Fruit fly (Drosophila melanogaster): ENCODE data around the gene CG33640.

Gene CG33640

DNA sequence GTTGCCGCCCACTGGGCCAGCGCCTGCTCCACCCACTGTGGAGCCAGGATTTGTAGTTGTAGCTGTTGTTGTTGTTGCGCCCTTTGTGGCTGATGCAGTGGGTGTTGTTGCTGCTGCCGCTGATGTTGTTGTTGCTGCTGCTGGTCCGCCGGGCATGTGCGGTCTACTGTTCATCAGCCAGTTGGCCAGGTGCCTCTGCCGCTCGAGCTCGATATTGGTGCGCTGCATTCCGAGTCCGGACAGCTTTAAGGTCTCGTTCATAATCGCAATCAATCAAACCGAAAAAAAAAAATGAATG, 14.7 kb upstream of the CG33640 start:
- TF ChIP-seq Dfd (GFP tag; optimal IDR thresholded peaks at IDR 0.05) (peak; percentile 42), CG9705 (GFP tag; optimal IDR thresholded peaks at IDR 0.05) (no peak), Dif (GFP tag; optimal IDR thresholded peaks at IDR 0.05; ENCODE audit: partially characterized antibody) (no peak), Mio (GFP tag; optimal IDR thresholded peaks at IDR 0.05) (no peak), Hr83 (GFP tag; optimal IDR thresholded peaks at IDR 0.05; ENCODE audit: poor library complexity, severe bottlenecking) (no peak), sage (GFP tag; optimal IDR thresholded peaks at IDR 0.05) (no peak), rgr (GFP tag; optimal IDR thresholded peaks at IDR 0.05) (no peak), brk (GFP tag; optimal IDR thresholded peaks at IDR 0.05) (no peak), Myc (optimal IDR thresholded peaks at IDR 0.05) (no peak)

DNA sequence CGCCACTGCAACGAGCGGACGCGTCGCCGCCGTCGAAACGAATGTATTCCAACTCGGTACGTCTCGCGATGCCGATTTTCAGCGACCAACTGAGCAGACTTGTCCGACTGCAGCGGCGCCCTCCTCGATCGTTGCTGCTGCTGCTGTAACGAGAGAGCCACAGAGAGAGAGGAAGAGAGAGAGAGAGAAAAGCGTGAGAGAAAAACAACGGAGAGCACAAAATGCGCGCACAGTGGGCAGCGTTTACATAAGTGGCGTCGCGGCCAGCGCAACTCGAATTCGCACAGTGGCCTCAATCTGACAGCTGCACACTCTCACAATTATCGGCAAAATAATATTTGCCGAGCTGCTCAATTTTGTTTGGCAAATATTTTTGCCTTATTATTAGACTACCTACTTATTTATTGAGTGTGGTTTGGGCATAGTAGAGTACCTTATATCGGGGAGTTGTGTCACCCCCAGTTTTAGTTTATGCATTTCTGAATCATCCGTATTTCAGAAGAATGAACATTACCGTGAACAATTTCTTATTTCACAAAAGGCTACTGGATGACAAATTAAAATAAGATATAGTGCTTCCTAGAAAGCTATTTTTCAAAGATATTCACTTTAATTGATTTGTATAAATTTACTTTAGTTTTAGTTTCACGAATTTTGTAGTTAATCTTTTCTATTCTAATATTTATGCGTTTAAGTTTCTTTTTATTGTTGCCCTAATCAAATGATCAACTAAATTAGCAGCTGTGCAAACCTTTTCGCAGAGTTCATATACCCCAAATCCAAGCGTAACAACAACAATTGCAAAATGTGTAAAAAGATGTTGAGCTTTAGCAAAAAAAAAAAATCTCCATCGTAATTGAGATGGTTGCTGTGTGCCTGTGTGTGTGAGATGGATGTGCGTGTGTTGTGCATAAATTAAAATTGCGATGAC, 14.0 kb upstream of the CG33640 start:
- TF ChIP-seq dl (GFP tag; optimal IDR thresholded peaks at IDR 0.05; ENCODE audit: insufficient read depth in 1 of 2, partially characterized antibody in 2 of 2) (peak; percentile 98 to 99), Hr78 (GFP tag; optimal IDR thresholded peaks at IDR 0.05) (no peak), CrebA (GFP tag; optimal IDR thresholded peaks at IDR 0.05; ENCODE audit: borderline replicate concordance) (peak; percentile 11), Hr83 (GFP tag; optimal IDR thresholded peaks at IDR 0.05; ENCODE audit: poor library complexity, severe bottlenecking) (peak; percentile 58), foxo (GFP tag; optimal IDR thresholded peaks at IDR 0.05) (peak in 1 of 2 experiments; percentile 75), tai (GFP tag; optimal IDR thresholded peaks at IDR 0.05) (peak; percentile 26), psq (GFP tag; optimal IDR thresholded peaks at IDR 0.05) (peak; percentile 51), CG32264 (GFP tag; optimal IDR thresholded peaks at IDR 0.05) (peak; percentile 31), br (GFP tag; optimal IDR thresholded peaks at IDR 0.05) (peak; percentile 66), brk (GFP tag; optimal IDR thresholded peaks at IDR 0.05) (peak; percentile 52), Rel (GFP tag; optimal IDR thresholded peaks at IDR 0.05) (no peak), Rel (tag; optimal IDR thresholded peaks at IDR 0.05) (no peak), ey (GFP tag; optimal IDR thresholded peaks at IDR 0.05) (peak; percentile 69), GATAd (GFP tag; optimal IDR thresholded peaks at IDR 0.05) (no peak), CG9705 (GFP tag; optimal IDR thresholded peaks at IDR 0.05) (peak; percentile 21), dmrt93B (GFP tag; optimal IDR thresholded peaks at IDR 0.05) (peak; percentile 61), Dfd (GFP tag; optimal IDR thresholded peaks at IDR 0.05) (no peak), sv (GFP tag; optimal IDR thresholded peaks at IDR 0.05) (peak; percentile 74), Jra (GFP tag; optimal IDR thresholded peaks at IDR 0.05) (no peak), OdsH (GFP tag; optimal IDR thresholded peaks at IDR 0.05) (peak; percentile 65), Abd-B (GFP tag; optimal IDR thresholded peaks at IDR 0.05) (no peak), HLH106 (tag; optimal IDR thresholded peaks at IDR 0.05) (peak; percentile 74), Mio (GFP tag; optimal IDR thresholded peaks at IDR 0.05) (no peak), Dif (GFP tag; optimal IDR thresholded peaks at IDR 0.05; ENCODE audit: partially characterized antibody) (peak; percentile 100), sage (GFP tag; optimal IDR thresholded peaks at IDR 0.05) (peak; percentile 42), Vsx2 (GFP tag; optimal IDR thresholded peaks at IDR 0.05; ENCODE audit: partially characterized antibody) (peak; percentile 97), lola (GFP tag; optimal IDR thresholded peaks at IDR 0.05) (no peak), dsf (GFP tag; optimal IDR thresholded peaks at IDR 0.05; ENCODE audit: borderline replicate concordance) (no peak), usp (GFP tag; optimal IDR thresholded peaks at IDR 0.05) (no peak), rgr (GFP tag; optimal IDR thresholded peaks at IDR 0.05) (peak; percentile 67), woc (GFP tag; optimal IDR thresholded peaks at IDR 0.05) (peak; percentile 87), jim (GFP tag; optimal IDR thresholded peaks at IDR 0.05) (peak; percentile 75), Myc (optimal IDR thresholded peaks at IDR 0.05) (no peak), h (GFP tag; optimal IDR thresholded peaks at IDR 0.05) (peak; percentile 24), Hnf4 (GFP tag; optimal IDR thresholded peaks at IDR 0.05) (peak; percentile 75), fru (GFP tag; optimal IDR thresholded peaks at IDR 0.05) (peak; percentile 64), pan (optimal IDR thresholded peaks at IDR 0.05) (no peak), Sp1 (GFP tag; optimal IDR thresholded peaks at IDR 0.05) (peak; percentile 59), N (GFP tag; optimal IDR thresholded peaks at IDR 0.05) (no peak)

Measured in whole organism, wandering third instar larva.